Fruit fly (Drosophila melanogaster) whole organism, embryonic: ENCODE results near the gene CG46270.
A peak's percentile ranks its signal among the peaks of the same experiment; 100 is the strongest.

Source experiments
- CG10147 ChIP-seq: fragments of 200-800 bp; sonication (Bioruptor generic); optimal IDR thresholded peaks from 2 replicates; lab custom pipeline; 2019; ENCODE audit warnings: missing biosample characterization, mild to moderate bottlenecking, missing genetic modification characterization, moderate library complexity
- CG10274 ChIP-seq: fragments of 200-800 bp; sonication (Bioruptor generic); optimal IDR thresholded peaks from 3 replicates; lab custom pipeline; 2017; ENCODE audit warnings: missing biosample characterization, mild to moderate bottlenecking, missing genetic modification characterization
- CG11398 ChIP-seq: fragments of 200-800 bp; sonication (Bioruptor generic); optimal IDR thresholded peaks from 2 replicates; lab custom pipeline; 2016; ENCODE audit warnings: missing biosample characterization, missing genetic modification characterization
- CG11560 ChIP-seq: fragments of 200-800 bp; sonication (Bioruptor generic); IDR thresholded peaks from 3 replicates; pipeline ENCODE4 v1.3.6; 2022; ENCODE audit warnings: missing biosample characterization, missing genetic modification characterization
- CG12219 ChIP-seq: fragments of 200-800 bp; sonication (Bioruptor generic); optimal IDR thresholded peaks from 3 replicates; lab custom pipeline; 2018; ENCODE audit warnings: missing biosample characterization, mild to moderate bottlenecking, missing genetic modification characterization
- CG1233 ChIP-seq: fragments of 200-800 bp; sonication (Bioruptor generic); optimal IDR thresholded peaks from 4 replicates; lab custom pipeline; 2018; ENCODE audit warnings: missing biosample characterization, mild to moderate bottlenecking, missing genetic modification characterization
- CG12659 ChIP-seq: fragments of 200-800 bp; sonication (Bioruptor generic); optimal IDR thresholded peaks from 3 replicates; lab custom pipeline; 2017; ENCODE audit warnings: mild to moderate bottlenecking, missing biosample characterization, missing genetic modification reagents, missing genetic modification characterization
- CG14441 ChIP-seq: fragments of 200-800 bp; sonication (Bioruptor generic); IDR thresholded peaks from 2 replicates; pipeline ENCODE4 v1.3.6; 2022; ENCODE audit warnings: missing biosample characterization, missing genetic modification characterization
- CG14860 ChIP-seq: fragments of 200-800 bp; sonication (Bioruptor generic); IDR thresholded peaks from 3 replicates; pipeline ENCODE4 v1.3.6; 2022; ENCODE audit warnings: missing biosample characterization, missing genetic modification characterization; ENCODE audit not compliant: partially characterized antibody
- CG15601 ChIP-seq: fragments of 200-800 bp; sonication (Bioruptor generic); optimal IDR thresholded peaks from 3 replicates; lab custom pipeline; 2019; ENCODE audit warnings: missing biosample characterization, mild to moderate bottlenecking, missing genetic modification characterization, moderate library complexity
- CG17186 ChIP-seq: fragments of 200-800 bp; sonication (Bioruptor generic); optimal IDR thresholded peaks from 3 replicates; lab custom pipeline; 2017; ENCODE audit warnings: missing biosample characterization, missing genetic modification reagents, missing genetic modification characterization
- CG17802 ChIP-seq: fragments of 200-800 bp; sonication (Bioruptor generic); optimal IDR thresholded peaks from 2 replicates; lab custom pipeline; 2018; ENCODE audit warnings: missing biosample characterization, mild to moderate bottlenecking, missing genetic modification characterization, moderate library complexity
- CG2120 ChIP-seq: fragments of 200-800 bp; sonication (Bioruptor generic); optimal IDR thresholded peaks from 3 replicates; lab custom pipeline; 2016; ENCODE audit warnings: missing biosample characterization, missing genetic modification characterization
- CG2678 ChIP-seq: fragments of 200-800 bp; sonication (Bioruptor generic); optimal IDR thresholded peaks from 3 replicates; lab custom pipeline; 2019; ENCODE audit warnings: missing biosample characterization, mild to moderate bottlenecking, missing genetic modification characterization, moderate library complexity
- CG30020 ChIP-seq: fragments of 200-800 bp; optimal IDR thresholded peaks from 2 replicates; lab custom pipeline; 2019; ENCODE audit warnings: missing biosample characterization, mild to moderate bottlenecking, missing genetic modification characterization, moderate library complexity
- CG31365 ChIP-seq: fragments of 200-800 bp; sonication (Bioruptor generic); optimal IDR thresholded peaks from 2 replicates; lab custom pipeline; 2018; ENCODE audit warnings: missing biosample characterization, mild to moderate bottlenecking, missing genetic modification characterization
- CG3163 ChIP-seq: fragments of 200-800 bp; sonication (Bioruptor generic); optimal IDR thresholded peaks from 3 replicates; lab custom pipeline; 2016; ENCODE audit warnings: missing biosample characterization, missing genetic modification characterization
- CG32767 ChIP-seq: fragments of 200-800 bp; sonication (Bioruptor generic); IDR thresholded peaks from 2 replicates; pipeline ENCODE4 v1.3.6; 2022; ENCODE audit warnings: missing biosample characterization, missing genetic modification characterization
- CG33557 ChIP-seq: fragments of 200-800 bp; sonication (Bioruptor generic); optimal IDR thresholded peaks from 2 replicates; lab custom pipeline; 2019; ENCODE audit warnings: missing biosample characterization, mild to moderate bottlenecking, missing genetic modification characterization, moderate library complexity
- CG4328 ChIP-seq: fragments of 200-800 bp; sonication (Bioruptor generic); optimal IDR thresholded peaks from 3 replicates; lab custom pipeline; 2017; ENCODE audit warnings: missing biosample characterization, missing genetic modification reagents, missing genetic modification characterization
- CG4424 ChIP-seq: fragments of 200-800 bp; sonication (Bioruptor generic); optimal IDR thresholded peaks from 3 replicates; lab custom pipeline; 2016; ENCODE audit warnings: missing biosample characterization, missing genetic modification characterization
- CG6765 ChIP-seq: fragments of 200-800 bp; sonication (Bioruptor generic); optimal IDR thresholded peaks from 3 replicates; lab custom pipeline; 2017; ENCODE audit warnings: missing biosample characterization, mild to moderate bottlenecking, missing genetic modification characterization
- CG6813 ChIP-seq: fragments of 200-800 bp; sonication (Bioruptor generic); optimal IDR thresholded peaks from 2 replicates; lab custom pipeline; 2017; ENCODE audit warnings: missing biosample characterization, missing genetic modification characterization, mild to moderate bottlenecking, moderate library complexity, missing genetic modification reagents
- CG7786 ChIP-seq: fragments of 200-800 bp; sonication (Bioruptor generic); optimal IDR thresholded peaks from 2 replicates; lab custom pipeline; 2016; ENCODE audit warnings: missing biosample characterization, missing genetic modification characterization
- CG8765 ChIP-seq: fragments of 200-800 bp; sonication (Bioruptor generic); IDR thresholded peaks from 2 replicates; pipeline ENCODE4 v1.3.6; 2022; ENCODE audit warnings: missing biosample characterization, missing genetic modification characterization
- CG9727 ChIP-seq: fragments of 200-800 bp; sonication (Bioruptor generic); optimal IDR thresholded peaks from 3 replicates; lab custom pipeline; 2017; ENCODE audit warnings: missing biosample characterization, mild to moderate bottlenecking, missing genetic modification characterization
- Camta ChIP-seq: fragments of 200-800 bp; sonication (Bioruptor generic); optimal IDR thresholded peaks from 2 replicates; lab custom pipeline; 2016; ENCODE audit warnings: missing biosample characterization, missing genetic modification characterization
- Chrac-16 ChIP-seq: fragments of 200-800 bp; sonication (Bioruptor generic); optimal IDR thresholded peaks from 3 replicates; lab custom pipeline; 2016; ENCODE audit warnings: missing biosample characterization, missing genetic modification characterization
- CrebB ChIP-seq: fragments of 200-800 bp; sonication (Bioruptor generic); optimal IDR thresholded peaks from 3 replicates; lab custom pipeline; 2018; ENCODE audit warnings: missing biosample characterization, mild to moderate bottlenecking, missing genetic modification characterization
- D19A ChIP-seq: fragments of 200-800 bp; optimal IDR thresholded peaks from 3 replicates; lab custom pipeline; 2019; ENCODE audit warnings: missing biosample characterization, mild to moderate bottlenecking, missing genetic modification characterization, moderate library complexity
- HLH54F ChIP-seq: fragments of 200-800 bp; sonication (Bioruptor generic); optimal IDR thresholded peaks from 3 replicates; lab custom pipeline; 2016; ENCODE audit warnings: missing biosample characterization, missing genetic modification characterization
- HmgZ ChIP-seq: fragments of 200-800 bp; sonication (Bioruptor generic); optimal IDR thresholded peaks from 2 replicates; lab custom pipeline; 2018; ENCODE audit warnings: missing biosample characterization, mild to moderate bottlenecking, missing genetic modification characterization
- Nf-YA ChIP-seq: fragments of 200-800 bp; sonication (Bioruptor generic); IDR thresholded peaks from 2 replicates; pipeline ENCODE4 v1.3.6; 2022; ENCODE audit warnings: missing biosample characterization, missing genetic modification characterization
- Nf-YB ChIP-seq: fragments of 200-800 bp; sonication (Bioruptor generic); optimal IDR thresholded peaks from 3 replicates; lab custom pipeline; 2019; ENCODE audit warnings: missing biosample characterization, mild to moderate bottlenecking, missing genetic modification characterization, moderate library complexity
- Nf-YC ChIP-seq: fragments of 200-800 bp; optimal IDR thresholded peaks from 3 replicates; lab custom pipeline; 2019; ENCODE audit warnings: missing biosample characterization, mild to moderate bottlenecking, missing genetic modification characterization, moderate library complexity
- al ChIP-seq: fragments of 200-800 bp; sonication (Bioruptor generic); IDR thresholded peaks from 2 replicates; pipeline ENCODE4 v1.3.6; 2022; ENCODE audit warnings: missing biosample characterization, missing genetic modification characterization
- chm ChIP-seq: fragments of 200-800 bp; sonication (Bioruptor generic); IDR thresholded peaks from 2 replicates; pipeline ENCODE4 v1.3.6; 2022; ENCODE audit warnings: missing biosample characterization, missing genetic modification characterization
- crol ChIP-seq: fragments of 200-800 bp; sonication (Bioruptor generic); IDR thresholded peaks from 2 replicates; pipeline ENCODE4 v1.3.6; 2022; ENCODE audit warnings: missing biosample characterization, missing genetic modification characterization
- dm ChIP-seq: fragments of 200-800 bp; sonication (Bioruptor generic); optimal IDR thresholded peaks from 3 replicates; lab custom pipeline; 2016; ENCODE audit warnings: missing biosample characterization, missing genetic modification characterization
- ems ChIP-seq: fragments of 200-800 bp; sonication (Bioruptor generic); optimal IDR thresholded peaks from 3 replicates; lab custom pipeline; 2016; ENCODE audit warnings: missing biosample characterization, missing genetic modification characterization
- fd64A ChIP-seq: fragments of 200-800 bp; sonication (Bioruptor generic); optimal IDR thresholded peaks from 3 replicates; lab custom pipeline; 2018; ENCODE audit warnings: missing biosample characterization, mild to moderate bottlenecking, missing genetic modification characterization
- fu2 ChIP-seq: fragments of 200-800 bp; sonication (Bioruptor generic); optimal IDR thresholded peaks from 2 replicates; lab custom pipeline; 2016; ENCODE audit warnings: missing biosample characterization, missing genetic modification characterization
- grn ChIP-seq: fragments of 200-800 bp; sonication (Bioruptor generic); optimal IDR thresholded peaks from 3 replicates; lab custom pipeline; 2017; ENCODE audit warnings: missing biosample characterization, missing genetic modification characterization
- luna ChIP-seq: fragments of 200-800 bp; sonication (Bioruptor generic); optimal IDR thresholded peaks from 2 replicates; lab custom pipeline; 2016; ENCODE audit warnings: missing biosample characterization, missing genetic modification characterization
- pb ChIP-seq: fragments of 200-800 bp; sonication (Bioruptor generic); optimal IDR thresholded peaks from 3 replicates; lab custom pipeline; 2016; ENCODE audit warnings: missing biosample characterization, missing genetic modification characterization
- peb ChIP-seq: fragments of 200-800 bp; sonication (Bioruptor generic); IDR thresholded peaks from 2 replicates; pipeline ENCODE4 v1.3.6; 2022; ENCODE audit warnings: missing biosample characterization, missing genetic modification characterization
- prd ChIP-seq, 3 experiments: fragments of >200 bp in 2 of 3; fragments of 200-800 bp in 1 of 3; sonication (Bioruptor generic) in 1 of 3; optimal IDR thresholded peaks in 2 of 3; IDR thresholded peaks in 1 of 3; 2 replicates in 2 of 3; 3 replicates in 1 of 3; pipeline versions ENCODE4 v1.3.6 to Lab custom; 2017 to 2022; ENCODE audit warnings: missing biosample characterization in 1 of 3, missing genetic modification characterization in 1 of 3
- sens-2 ChIP-seq: fragments of 200-800 bp; sonication (Bioruptor generic); IDR thresholded peaks from 2 replicates; pipeline ENCODE4 v1.3.6; 2022; ENCODE audit warnings: missing biosample characterization, missing genetic modification characterization
- toy ChIP-seq: fragments of 200-800 bp; sonication (Bioruptor generic); IDR thresholded peaks from 2 replicates; pipeline ENCODE4 v1.3.6; 2022; ENCODE audit warnings: missing biosample characterization, missing genetic modification characterization

Gene CG46270

DNA sequence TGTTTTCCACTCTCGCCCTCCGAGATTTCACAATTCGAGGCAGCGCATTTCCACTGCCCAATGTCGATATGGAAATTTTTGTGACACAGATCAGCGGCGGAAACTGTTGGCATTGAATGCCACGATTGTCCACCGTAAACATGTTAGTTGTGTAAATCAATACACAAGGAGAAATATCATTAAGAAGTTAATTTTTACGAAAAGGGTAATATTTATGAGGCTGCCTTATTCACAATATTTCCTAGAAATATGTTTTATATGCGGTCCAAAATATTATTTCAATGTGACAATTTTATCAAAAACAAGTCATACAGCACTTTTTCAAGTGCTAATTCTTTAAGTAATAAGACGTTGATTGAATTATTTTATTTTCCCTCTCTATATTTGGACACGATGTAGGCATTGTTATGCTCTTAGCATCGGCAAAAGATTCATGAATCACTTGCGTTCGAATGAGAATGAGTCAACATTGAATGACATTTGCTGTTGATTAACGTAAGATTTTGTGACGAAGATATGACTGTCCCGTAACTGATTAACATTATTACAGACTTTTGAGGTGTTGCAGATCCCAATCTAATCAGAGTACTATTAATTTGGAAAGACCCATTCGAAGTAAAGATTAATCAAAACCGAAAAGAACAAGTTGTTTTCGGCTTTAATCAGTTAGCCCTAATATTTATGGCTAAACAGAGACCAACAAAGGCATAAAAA, 34.4 kb downstream of the CG46270 start:
- TF ChIP-seq CG3163 (peak; percentile 56), toy (GFP tag; lab: Robert Waterston, UW) (0 out of 2 replicates have a peak, but pooled peaks have one; percentile 51), CG12219 (peak; percentile 89), CG4424 (GFP tag; lab: Kevin White, UChicago) (peak; percentile 70), CG6765 (GFP tag; lab: Kevin White, UChicago) (peak; percentile 64), grn (GFP tag; lab: Kevin White, UChicago) (peak; percentile 99), HLH54F (GFP tag; lab: Kevin White, UChicago) (peak; percentile 48), CG2120 (GFP tag; lab: Kevin White, UChicago) (peak; percentile 86), Nf-YA (GFP tag; lab: Robert Waterston, UW) (peak; percentile 84), CG32767 (GFP tag; lab: Robert Waterston, UW) (peak; percentile 89), CG4328 (GFP tag; lab: Kevin White, UChicago) (no peak), Camta (peak; percentile 83), CG9727 (GFP tag; lab: Kevin White, UChicago) (peak; percentile 70), fu2 (GFP tag; lab: Kevin White, UChicago) (peak; percentile 66), CrebB (peak; percentile 81), CG7786 (GFP tag; lab: Kevin White, UChicago) (peak; percentile 68), fd64A (GFP tag; lab: Kevin White, UChicago) (peak; percentile 23), peb (no peak), CG1233 (GFP tag; lab: Kevin White, UChicago) (peak; percentile 60), CG31365 (tag; lab: Kevin White, UChicago) (peak; percentile 37), CG2678 (tag; lab: Kevin White, UChicago) (peak; percentile 90), luna (peak; percentile 75), CG14860 (no peak), Nf-YC (peak; percentile 55), CG10274 (GFP tag; lab: Kevin White, UChicago) (no peak), prd (optimal IDR thresholded peaks at IDR 0.05; lab: Kevin White, UChicago) (no peak), prd (GFP tag; IDR thresholded peaks at IDR 0.05; lab: Robert Waterston, UW) (peak; percentile 85), CG10147 (GFP tag; lab: Kevin White, UChicago) (peak; percentile 55), CG30020 (tag; lab: Kevin White, UChicago) (no peak), CG6813 (GFP tag; lab: Kevin White, UChicago) (peak; percentile 73), CG14441 (GFP tag; lab: Robert Waterston, UW) (peak; percentile 91), CG8765 (GFP tag; lab: Robert Waterston, UW) (no peak), CG17186 (GFP tag; lab: Kevin White, UChicago) (no peak), sens-2 (GFP tag; lab: Robert Waterston, UW) (peak; percentile 61), Chrac-16 (GFP tag; lab: Kevin White, UChicago) (peak; percentile 55), crol (GFP tag; lab: Robert Waterston, UW) (no peak; the same call in 1 of the 2 replicates), HmgZ (peak; percentile 59), dm (peak; percentile 49), CG17802 (tag; lab: Kevin White, UChicago) (no peak), CG15601 (tag; lab: Kevin White, UChicago) (peak; percentile 56), pb (GFP tag; lab: Kevin White, UChicago) (peak; percentile 58), CG11560 (tag; lab: Robert Waterston, UW) (no peak), CG33557 (GFP tag; lab: Kevin White, UChicago) (no peak), CG11398 (GFP tag; lab: Kevin White, UChicago) (peak; percentile 68), al (GFP tag; lab: Robert Waterston, UW) (peak; percentile 57), CG12659 (peak; percentile 86), chm (GFP tag; lab: Robert Waterston, UW) (peak; percentile 67; the same call in 1 of the 2 replicates), D19A (tag; lab: Kevin White, UChicago) (peak; percentile 58), ems (peak; percentile 52), Nf-YB (GFP tag; lab: Kevin White, UChicago) (peak; percentile 57)
